Worm (Caenorhabditis elegans): Measurements from ENCODE around the gene pes-23.

DNA sequence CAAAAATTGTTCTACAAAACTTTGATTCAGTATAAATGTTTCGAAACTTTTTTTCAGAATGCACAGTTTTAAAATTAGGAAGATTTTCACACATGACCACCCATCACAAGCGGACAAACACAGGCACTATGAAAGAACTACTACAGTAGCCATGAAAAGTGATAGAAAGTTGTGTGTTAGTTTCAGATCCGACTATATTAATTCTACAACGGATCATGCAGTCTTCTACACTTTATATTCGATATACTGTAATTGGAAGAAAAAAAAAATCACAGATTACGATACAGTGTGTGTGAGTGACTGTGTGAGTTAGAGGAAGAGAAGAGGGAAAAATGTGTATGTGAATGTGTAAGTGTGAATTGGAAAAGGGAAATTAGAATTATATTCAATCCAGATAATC, 45.6 kb downstream of the pes-23 start:
- TF ChIP-seq F13C5.2 (tag; optimal IDR thresholded peaks at IDR 0.05) = no peak
- no peak for TF ChIP-seq tbx-37 (GFP tag; conservative IDR thresholded peaks at IDR 0.05)
- TF ChIP-seq sea-1 (GFP tag; conservative IDR thresholded peaks at IDR 0.05) = no peak
